Worm (Caenorhabditis elegans): ENCODE data around the gene Y6D1A.1.
A peak's percentile ranks its signal among the peaks of the same experiment; 100 is the strongest.

DNA sequence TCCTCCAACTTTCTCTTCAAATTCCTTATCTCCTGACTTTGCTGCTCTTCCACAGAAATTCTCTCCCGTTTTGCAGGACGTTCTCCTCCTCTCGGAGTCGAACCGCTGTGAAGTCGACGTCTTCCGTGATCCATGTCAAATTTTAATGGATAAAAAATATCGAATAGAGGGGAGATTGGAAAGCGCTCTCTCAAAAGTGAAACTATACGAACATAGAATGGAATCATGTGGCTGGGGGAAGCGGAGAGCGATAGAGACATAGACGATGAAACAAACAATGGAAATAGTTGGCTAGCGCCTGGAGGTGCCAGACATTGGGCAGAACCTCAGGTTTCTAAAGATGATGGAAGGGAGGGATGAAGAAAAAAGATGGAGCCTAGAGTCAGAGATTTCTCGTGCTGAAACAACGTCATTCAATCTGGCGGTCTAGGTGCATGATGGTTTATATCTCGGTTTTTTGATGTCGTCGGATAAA, 9.5 kb downstream of the Y6D1A.1 start, which contains the start of gene F43G6.8:
- TF ChIP-seq blmp-1 (tag; optimal IDR thresholded peaks at IDR 0.05; ENCODE audit: insufficient read depth): peak; percentile 32
- TF ChIP-seq lsy-2 (tag; optimal IDR thresholded peaks at IDR 0.05): peak in 1 of 2 experiments; percentile 61
- no peak for TF ChIP-seq ceh-16 (tag; optimal IDR thresholded peaks at IDR 0.05)
- TF ChIP-seq aly-2 (tag; optimal IDR thresholded peaks at IDR 0.05): no peak
- TF ChIP-seq fos-1 (tag; optimal IDR thresholded peaks at IDR 0.05): peak; percentile 13
- peak; percentile 6 for TF ChIP-seq nhr-25 (tag; optimal IDR thresholded peaks at IDR 0.05)
- TF ChIP-seq snpc-4 (tag; optimal IDR thresholded peaks at IDR 0.05): peak; percentile 2
- no peak for TF ChIP-seq mab-5 (tag; optimal IDR thresholded peaks at IDR 0.05)
- TF ChIP-seq nhr-237 (tag; optimal IDR thresholded peaks at IDR 0.05): no peak
- TF ChIP-seq ZK546.5 (tag; optimal IDR thresholded peaks at IDR 0.05): no peak
- TF ChIP-seq elt-3 (tag; optimal IDR thresholded peaks at IDR 0.05): no peak
- TF ChIP-seq lin-39 (tag; optimal IDR thresholded peaks at IDR 0.05): no peak
- no peak for TF ChIP-seq ztf-4 (tag; optimal IDR thresholded peaks at IDR 0.05)
- no peak for TF ChIP-seq unc-62 (GFP tag; optimal IDR thresholded peaks at IDR 0.05)
